Worm (Caenorhabditis elegans): Measurements from ENCODE around the gene ZK1307.8.

- TF ChIP-seq ztf-22 (GFP tag; optimal IDR thresholded peaks at IDR 0.05): no peak
- TF ChIP-seq bed-1 (GFP tag; IDR thresholded peaks at IDR 0.05): no peak
- no peak for TF ChIP-seq bed-2 (GFP tag; IDR thresholded peaks at IDR 0.05)
- TF ChIP-seq F57C9.4 (tag; optimal IDR thresholded peaks at IDR 0.05): no peak
- no peak for TF ChIP-seq let-607 (tag; optimal IDR thresholded peaks at IDR 0.05)
- no peak for TF ChIP-seq hsf-1 (GFP tag; IDR thresholded peaks at IDR 0.05)
- TF ChIP-seq F57A8.1 (GFP tag; optimal IDR thresholded peaks at IDR 0.05): no peak
- no peak for TF ChIP-seq snpc-4 (GFP tag; optimal IDR thresholded peaks at IDR 0.05)
- no peak for TF ChIP-seq snpc-4 (tag; optimal IDR thresholded peaks at IDR 0.05)
- TF ChIP-seq aptf-3 (GFP tag; IDR thresholded peaks at IDR 0.05): no peak
- TF ChIP-seq dpl-1 (GFP tag; optimal IDR thresholded peaks at IDR 0.05): no peak
- TF ChIP-seq him-1 (tag; optimal IDR thresholded peaks at IDR 0.05): no peak
Observed at ce11 chrII:9644940-9645634, 20.7 kb downstream of the ZK1307.8 start.
